Worm (Caenorhabditis elegans): ENCODE measurements around the gene R02E12.4.

ce11 chrX:3988575-3988974 lies 16.5 kb upstream of the R02E12.4 start:
- TF ChIP-seq nfya-1 (tag; optimal IDR thresholded peaks at IDR 0.05; ENCODE audit: borderline replicate concordance, insufficient read depth), result no peak
- TF ChIP-seq madf-8 (GFP tag; conservative IDR thresholded peaks at IDR 0.05), result no peak
- TF ChIP-seq nhr-27 (tag; optimal IDR thresholded peaks at IDR 0.05), result no peak
- TF ChIP-seq snpc-3.4 (tag; optimal IDR thresholded peaks at IDR 0.05), result no peak
- TF ChIP-seq aptf-3 (GFP tag; IDR thresholded peaks at IDR 0.05), result no peak
- TF ChIP-seq xnd-1 (tag; optimal IDR thresholded peaks at IDR 0.05), result no peak
- no peak for TF ChIP-seq K12H6.12 (tag; optimal IDR thresholded peaks at IDR 0.05)
- TF ChIP-seq D2030.7 (GFP tag; IDR thresholded peaks at IDR 0.05), result no peak
- TF ChIP-seq ztf-6 (GFP tag; IDR thresholded peaks at IDR 0.05), result no peak
- no peak for TF ChIP-seq unc-62 (GFP tag; optimal IDR thresholded peaks at IDR 0.05)
- TF ChIP-seq F49E8.2 (tag; optimal IDR thresholded peaks at IDR 0.05; ENCODE audit: insufficient read depth), result no peak

Data from whole organism, young adult.